Fruit fly (Drosophila melanogaster): ENCODE measurements around the gene CG31673.

CG31673 gene

DNA sequence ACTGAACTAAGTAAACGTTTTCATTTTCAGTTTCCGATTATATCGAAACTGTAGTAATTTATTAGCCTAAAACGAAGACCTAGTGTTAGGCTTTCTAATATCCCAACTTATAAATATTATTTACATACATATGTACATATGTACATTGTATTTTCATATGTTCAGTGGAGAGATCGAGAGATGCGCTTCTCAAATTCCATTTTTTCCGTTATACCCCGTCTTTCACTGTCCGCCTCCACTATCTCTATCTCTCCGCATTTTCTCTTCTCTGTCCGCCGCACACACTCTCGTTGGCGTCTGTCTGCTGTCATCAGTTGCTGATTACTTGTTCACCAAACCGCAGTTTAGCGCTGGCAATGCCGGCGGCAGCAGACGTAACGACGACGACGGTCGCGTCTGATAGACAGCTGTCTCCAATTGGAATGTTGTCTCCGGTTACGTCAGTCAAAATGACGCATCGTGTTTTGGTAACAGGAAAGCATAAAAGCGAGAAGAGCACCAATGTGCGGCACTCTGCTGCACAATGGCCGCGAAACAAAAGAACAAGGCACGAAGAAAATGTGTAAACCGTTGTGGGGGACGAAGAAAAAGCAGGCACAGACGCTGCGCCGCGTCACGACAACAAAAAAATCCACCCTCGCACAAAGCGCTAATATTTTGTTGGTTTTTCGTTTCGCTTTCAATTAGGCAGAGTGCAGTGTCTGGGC lies 6.8 kb upstream of the CG31673 start, which contains the start of gene CG9331 (continued):
- TF ChIP-seq CG10267 (tag; optimal IDR thresholded peaks at IDR 0.05) (no peak), grn (GFP tag; optimal IDR thresholded peaks at IDR 0.05) (peak; percentile 54), CG8290 (GFP tag; optimal IDR thresholded peaks at IDR 0.05) (no peak), CG8290 (tag; optimal IDR thresholded peaks at IDR 0.05) (peak in 1 of 2 experiments; percentile 29), so (GFP tag; IDR thresholded peaks at IDR 0.05) (peak; percentile 72; the same call in 1 of the 3 replicates), slou (GFP tag; optimal IDR thresholded peaks at IDR 0.05) (no peak), CG17568 (GFP tag; optimal IDR thresholded peaks at IDR 0.05) (no peak), CG6813 (GFP tag; optimal IDR thresholded peaks at IDR 0.05) (peak; percentile 38), chn (GFP tag; optimal IDR thresholded peaks at IDR 0.05) (peak; percentile 21), ems (GFP tag; optimal IDR thresholded peaks at IDR 0.05) (no peak), schlank (tag; optimal IDR thresholded peaks at IDR 0.05) (no peak), caup (GFP tag; optimal IDR thresholded peaks at IDR 0.05; ENCODE audit: severe bottlenecking) (no peak), fd64A (GFP tag; optimal IDR thresholded peaks at IDR 0.05) (peak; percentile 16), CG4820 (GFP tag; optimal IDR thresholded peaks at IDR 0.05) (no peak), Dp (GFP tag; optimal IDR thresholded peaks at IDR 0.05) (no peak), shn (GFP tag; optimal IDR thresholded peaks at IDR 0.05) (peak; percentile 24), Bdp1 (GFP tag; optimal IDR thresholded peaks at IDR 0.05) (no peak), crp (GFP tag; optimal IDR thresholded peaks at IDR 0.05) (no peak), CG8478 (optimal IDR thresholded peaks at IDR 0.05) (no peak), Abd-B (GFP tag; optimal IDR thresholded peaks at IDR 0.05) (no peak), CG4282 (GFP tag; optimal IDR thresholded peaks at IDR 0.05) (no peak), peb (GFP tag; IDR thresholded peaks at IDR 0.05) (no peak), CG12942 (GFP tag; optimal IDR thresholded peaks at IDR 0.05) (no peak), CG6272 (GFP tag; IDR thresholded peaks at IDR 0.05) (no peak), grau (tag; optimal IDR thresholded peaks at IDR 0.05) (peak; percentile 54), CG6689 (GFP tag; IDR thresholded peaks at IDR 0.05) (no peak), sr (GFP tag; IDR thresholded peaks at IDR 0.05) (peak; percentile 42; the same call in 1 of the 3 replicates), tap (tag; optimal IDR thresholded peaks at IDR 0.05) (no peak), gem (tag; optimal IDR thresholded peaks at IDR 0.05) (no peak), Doc2 (GFP tag; IDR thresholded peaks at IDR 0.05) (no peak), CG10147 (GFP tag; optimal IDR thresholded peaks at IDR 0.05) (no peak), CG7786 (GFP tag; optimal IDR thresholded peaks at IDR 0.05) (no peak), CG8281 (tag; optimal IDR thresholded peaks at IDR 0.05) (no peak), nom (GFP tag; optimal IDR thresholded peaks at IDR 0.05) (peak; percentile 22), esg (GFP tag; conservative IDR thresholded peaks at IDR 0.05) (no peak), CG1602 (GFP tag; optimal IDR thresholded peaks at IDR 0.05) (no peak), Dad (GFP tag; optimal IDR thresholded peaks at IDR 0.05) (no peak), kni (GFP tag; optimal IDR thresholded peaks at IDR 0.05) (peak; percentile 86), D19A (tag; optimal IDR thresholded peaks at IDR 0.05) (no peak), sqz (GFP tag; optimal IDR thresholded peaks at IDR 0.05) (no peak), slbo (GFP tag; IDR thresholded peaks at IDR 0.05) (no peak), CG15601 (tag; optimal IDR thresholded peaks at IDR 0.05) (no peak), CG12744 (GFP tag; optimal IDR thresholded peaks at IDR 0.05) (no peak), CG4424 (GFP tag; optimal IDR thresholded peaks at IDR 0.05) (no peak), Sox102F (GFP tag; optimal IDR thresholded peaks at IDR 0.05) (peak; percentile 0), CTCF (GFP tag; optimal IDR thresholded peaks at IDR 0.05) (no peak), gsb (GFP tag; IDR thresholded peaks at IDR 0.05) (no peak), dmrt11E (tag; optimal IDR thresholded peaks at IDR 0.05) (no peak), CG34224 (GFP tag; IDR thresholded peaks at IDR 0.05; ENCODE audit: partially characterized antibody) (peak; percentile 59; the same call in 2 of the 3 replicates), CG1529 (GFP tag; optimal IDR thresholded peaks at IDR 0.05) (no peak), CG13296 (GFP tag; optimal IDR thresholded peaks at IDR 0.05) (no peak)

Measured in whole organism, embryonic.